Worm (Caenorhabditis elegans) whole organism, L1 larva: ENCODE measurements around the gene T21B10.4.

Source experiments
- C04F5.9 ChIP-seq: sonication (generic microtip); optimal IDR thresholded peaks from 2 replicates; lab custom pipeline; 2016; ENCODE audit warnings: missing genetic modification characterization, missing compliant biosample characterization
- C16A3.4 ChIP-seq: fragments of 150-350 bp; optimal IDR thresholded peaks from 2 replicates; lab custom pipeline; 2014; ENCODE audit warnings: missing biosample characterization, missing genetic modification characterization
- C34B4.2 ChIP-seq: sonication (generic microtip); optimal IDR thresholded peaks from 2 replicates; lab custom pipeline; 2017; ENCODE audit warnings: mild to moderate bottlenecking, missing genetic modification characterization, missing compliant biosample characterization
- aly-2 ChIP-seq: fragments of 150-350 bp; optimal IDR thresholded peaks from 2 replicates; lab custom pipeline; 2014; ENCODE audit warnings: missing biosample characterization, missing genetic modification characterization
- ama-1 ChIP-seq: fragments of 150-350 bp; optimal IDR thresholded peaks from 2 replicates; lab custom pipeline; 2014
- blmp-1 ChIP-seq: fragments of 150-350 bp; optimal IDR thresholded peaks from 2 replicates; lab custom pipeline; 2014; ENCODE audit warnings: missing biosample characterization, missing genetic modification characterization
- ceh-63 ChIP-seq: fragments of 200-800 bp; sonication (Bioruptor generic); optimal IDR thresholded peaks from 2 replicates; lab custom pipeline; 2018; ENCODE audit warnings: mild to moderate bottlenecking, missing genetic modification characterization, missing compliant biosample characterization
- ceh-8 ChIP-seq: fragments of 200-800 bp; sonication (Bioruptor generic); optimal IDR thresholded peaks from 2 replicates; lab custom pipeline; 2018; ENCODE audit warnings: mild to moderate bottlenecking, missing genetic modification characterization, moderate library complexity, missing compliant biosample characterization
- ceh-82 ChIP-seq, 3 experiments: fragments of 150-350 bp in 1 of 3; sonication (generic microtip) in 2 of 3; optimal IDR thresholded peaks; 2 replicates each; lab custom pipeline; 2014 to 2017; ENCODE audit warnings: missing biosample characterization in 3 of 3, missing genetic modification characterization in 3 of 3
- ceh-88 ChIP-seq: fragments of 200-800 bp; sonication (Bioruptor generic); IDR thresholded peaks from 2 replicates; pipeline ENCODE4 v1.3.6; 2022; ENCODE audit warnings: missing genetic modification characterization, missing compliant biosample characterization
- ceh-90 ChIP-seq: sonication (generic microtip); optimal IDR thresholded peaks from 2 replicates; lab custom pipeline; 2016; ENCODE audit warnings: missing genetic modification characterization, missing compliant biosample characterization
- efl-1 ChIP-seq, 4 experiments: fragments of 150-350 bp; optimal IDR thresholded peaks in 3 of 4; peaks in 1 of 4; 1 replicate in 1 of 4; 2 replicates in 3 of 4; lab custom pipeline; 2014; ENCODE audit warnings: missing biosample characterization in 2 of 4, missing genetic modification characterization in 2 of 4, missing genetic modification reagents in 2 of 4
- efl-3 ChIP-seq: fragments of 200-800 bp; sonication (Bioruptor generic); optimal IDR thresholded peaks from 2 replicates; lab custom pipeline; 2018; ENCODE audit warnings: mild to moderate bottlenecking, missing genetic modification characterization, missing compliant biosample characterization
- elt-2 ChIP-seq: sonication (generic microtip); optimal IDR thresholded peaks from 2 replicates; lab custom pipeline; 2016; ENCODE audit warnings: missing genetic modification characterization, mild to moderate bottlenecking, inconsistent platforms, missing compliant biosample characterization, missing genetic modification reagents
- elt-3 ChIP-seq, 6 experiments: fragments of 150-350 bp in 1 of 6; sonication (generic microtip); optimal IDR thresholded peaks; 2 replicates each; lab custom pipeline; 2017 to 2018; ENCODE audit warnings: missing biosample characterization in 6 of 6, missing genetic modification characterization in 6 of 6, inconsistent platforms in 1 of 6
- ets-5 ChIP-seq: fragments of 200-800 bp; sonication (Bioruptor generic); IDR thresholded peaks from 2 replicates; pipeline ENCODE4 v1.3.6; 2022; ENCODE audit warnings: missing genetic modification characterization, missing compliant biosample characterization
- fkh-8 ChIP-seq: sonication (generic microtip); optimal IDR thresholded peaks from 2 replicates; lab custom pipeline; 2016; ENCODE audit warnings: mild to moderate bottlenecking, missing genetic modification characterization, missing compliant biosample characterization
- fos-1 ChIP-seq: fragments of 150-350 bp; optimal IDR thresholded peaks from 2 replicates; lab custom pipeline; 2014; ENCODE audit warnings: missing biosample characterization, missing genetic modification characterization
- hlh-4 ChIP-seq: sonication (generic microtip); optimal IDR thresholded peaks from 2 replicates; lab custom pipeline; 2016; ENCODE audit warnings: mild to moderate bottlenecking, missing genetic modification characterization, missing compliant biosample characterization
- hpl-2 ChIP-seq: fragments of 150-350 bp; optimal IDR thresholded peaks from 2 replicates; lab custom pipeline; 2014; ENCODE audit warnings: missing biosample characterization, missing genetic modification reagents, missing genetic modification characterization
- lin-13 ChIP-seq: fragments of 150-350 bp; optimal IDR thresholded peaks from 2 replicates; lab custom pipeline; 2014; ENCODE audit warnings: missing biosample characterization, missing genetic modification reagents, missing genetic modification characterization
- lin-14 ChIP-seq: fragments of 200-800 bp; sonication (Bioruptor generic); optimal IDR thresholded peaks from 2 replicates; lab custom pipeline; 2018; ENCODE audit warnings: mild to moderate bottlenecking, missing genetic modification characterization, moderate library complexity, missing compliant biosample characterization
- lin-15B ChIP-seq: fragments of 150-350 bp; sonication (generic microtip); optimal IDR thresholded peaks from 3 replicates; lab custom pipeline; 2014; ENCODE audit warnings: missing biosample characterization, missing genetic modification characterization
- lin-35 ChIP-seq, 2 experiments: fragments of 150-350 bp; optimal IDR thresholded peaks; 2 replicates each; lab custom pipeline; 2014; ENCODE audit warnings: missing biosample characterization in 2 of 2, missing genetic modification characterization in 2 of 2, missing genetic modification reagents in 2 of 2
- lin-39 ChIP-seq: fragments of 150-350 bp; optimal IDR thresholded peaks from 2 replicates; lab custom pipeline; 2014; ENCODE audit warnings: missing biosample characterization, missing genetic modification reagents, missing genetic modification characterization
- lir-3 ChIP-seq: sonication (generic microtip); optimal IDR thresholded peaks from 2 replicates; lab custom pipeline; 2016; ENCODE audit warnings: mild to moderate bottlenecking, missing genetic modification characterization, moderate library complexity, missing compliant biosample characterization; ENCODE audit not compliant: poor library complexity
- lsy-2 ChIP-seq, 2 experiments: fragments of 150-350 bp; optimal IDR thresholded peaks; 2 replicates each; lab custom pipeline; 2014; ENCODE audit warnings: missing biosample characterization in 2 of 2, missing genetic modification characterization in 2 of 2
- mab-9 ChIP-seq: fragments of 200-800 bp; sonication (Bioruptor generic); IDR thresholded peaks from 2 replicates; pipeline ENCODE4 v1.3.6; 2022; ENCODE audit warnings: missing genetic modification reagents, missing genetic modification characterization, missing compliant biosample characterization
- mep-1 ChIP-seq: fragments of 150-350 bp; optimal IDR thresholded peaks from 2 replicates; lab custom pipeline; 2014; ENCODE audit warnings: missing biosample characterization, missing genetic modification characterization
- nhr-11 ChIP-seq: fragments of 150-350 bp; optimal IDR thresholded peaks from 2 replicates; lab custom pipeline; 2014; ENCODE audit warnings: missing biosample characterization, missing genetic modification characterization
- nhr-19 ChIP-seq: fragments of 200-800 bp; sonication (Bioruptor generic); conservative IDR thresholded peaks from 2 replicates; pipeline ENCODE4 v1.3.6; 2022; ENCODE audit warnings: missing genetic modification characterization, missing compliant biosample characterization
- nhr-20 ChIP-seq: sonication (generic microtip); optimal IDR thresholded peaks from 2 replicates; lab custom pipeline; 2016; ENCODE audit warnings: mild to moderate bottlenecking, missing genetic modification characterization, missing compliant biosample characterization
- nhr-71 ChIP-seq: sonication (generic microtip); optimal IDR thresholded peaks from 2 replicates; lab custom pipeline; 2016; ENCODE audit warnings: mild to moderate bottlenecking, missing genetic modification characterization, moderate library complexity, missing compliant biosample characterization
- nhr-76 ChIP-seq: sonication (generic microtip); optimal IDR thresholded peaks from 2 replicates; lab custom pipeline; 2017; ENCODE audit warnings: missing biosample characterization, missing genetic modification characterization
- nhr-77 ChIP-seq: fragments of 150-350 bp; optimal IDR thresholded peaks from 2 replicates; lab custom pipeline; 2014; ENCODE audit warnings: missing biosample characterization, missing genetic modification characterization
- nhr-84 ChIP-seq: sonication (generic microtip); optimal IDR thresholded peaks from 2 replicates; lab custom pipeline; 2017; ENCODE audit warnings: missing biosample characterization, missing genetic modification characterization
- nhr-85 ChIP-seq: sonication (generic microtip); peaks from one replicate; lab custom pipeline; 2016; ENCODE audit warnings: missing genetic modification characterization, inconsistent platforms, missing compliant biosample characterization
- pag-3 ChIP-seq: sonication (generic microtip); optimal IDR thresholded peaks from 2 replicates; lab custom pipeline; 2017; ENCODE audit warnings: missing genetic modification characterization, mild to moderate bottlenecking, missing compliant biosample characterization, antibody characterized with exemption, borderline replicate concordance; ENCODE audit not compliant: insufficient read depth
- pax-3 ChIP-seq: fragments of 200-800 bp; sonication (Bioruptor generic); optimal IDR thresholded peaks from 2 replicates; lab custom pipeline; 2018; ENCODE audit warnings: mild to moderate bottlenecking, missing genetic modification characterization, moderate library complexity, missing compliant biosample characterization
- pqm-1 ChIP-seq: sonication (generic microtip); optimal IDR thresholded peaks from 3 replicates; lab custom pipeline; 2017; ENCODE audit warnings: missing biosample characterization, missing genetic modification characterization
- skn-1 ChIP-seq: fragments of 150-350 bp; optimal IDR thresholded peaks from 2 replicates; lab custom pipeline; 2014; ENCODE audit warnings: missing biosample characterization, missing genetic modification characterization
- snu-23 ChIP-seq: sonication (generic microtip); optimal IDR thresholded peaks from 2 replicates; lab custom pipeline; 2016; ENCODE audit warnings: missing genetic modification characterization, missing compliant biosample characterization
- sup-37 ChIP-seq: fragments of 200-800 bp; sonication (Bioruptor generic); optimal IDR thresholded peaks from 2 replicates; lab custom pipeline; 2018; ENCODE audit warnings: mild to moderate bottlenecking, missing genetic modification characterization, missing compliant biosample characterization
- swsn-7 ChIP-seq: sonication (generic microtip); optimal IDR thresholded peaks from 2 replicates; lab custom pipeline; 2016; ENCODE audit warnings: missing genetic modification characterization, missing compliant biosample characterization
- tbx-2 ChIP-seq: sonication (generic microtip); optimal IDR thresholded peaks from 2 replicates; lab custom pipeline; 2016; ENCODE audit warnings: missing genetic modification characterization, missing compliant biosample characterization
- unc-130 ChIP-seq: fragments of 150-350 bp; optimal IDR thresholded peaks from 2 replicates; lab custom pipeline; 2017; ENCODE audit warnings: missing biosample characterization, missing genetic modification characterization, inconsistent platforms
- unc-86 ChIP-seq: sonication (generic microtip); optimal IDR thresholded peaks from 2 replicates; lab custom pipeline; 2016; ENCODE audit warnings: missing genetic modification characterization, missing compliant biosample characterization
- unc-98 ChIP-seq: fragments of 200-800 bp; sonication (Bioruptor generic); IDR thresholded peaks from 2 replicates; pipeline ENCODE4 v1.3.6; 2022; ENCODE audit warnings: missing genetic modification characterization, missing compliant biosample characterization
- xbp-1 ChIP-seq: sonication (generic microtip); optimal IDR thresholded peaks from 2 replicates; lab custom pipeline; 2016; ENCODE audit warnings: missing genetic modification characterization, missing compliant biosample characterization
- zag-1 ChIP-seq: fragments of 150-350 bp; optimal IDR thresholded peaks from 2 replicates; lab custom pipeline; 2014; ENCODE audit warnings: missing biosample characterization, missing genetic modification characterization
- zip-4 ChIP-seq: fragments of 200-800 bp; sonication (Bioruptor generic); optimal IDR thresholded peaks from 2 replicates; lab custom pipeline; 2018; ENCODE audit warnings: mild to moderate bottlenecking, missing genetic modification characterization, moderate library complexity, missing compliant biosample characterization
- ztf-11 ChIP-seq, 2 experiments: sonication (generic microtip); optimal IDR thresholded peaks; 2 replicates each; lab custom pipeline; 2016 to 2017; ENCODE audit warnings: missing genetic modification characterization in 2 of 2, missing biosample characterization in 1 of 2, missing compliant biosample characterization in 1 of 2
- ztf-4 ChIP-seq: fragments of 150-350 bp; optimal IDR thresholded peaks from 2 replicates; lab custom pipeline; 2014; ENCODE audit warnings: missing biosample characterization, missing genetic modification characterization

Gene T21B10.4

ce11 chrII:8940362-8940940 is at the start of gene T21B10.4, which contains the start of gene set-17:
TSS of gene T21B10.4 (plus strand) at chrII:8940894.
TSS of gene set-17 (minus strand) at chrII:8940488.
- TF ChIP-seq xbp-1 (tag; lab: Kevin White, UChicago) (no peak), fkh-8 (no peak), nhr-19 (no peak), lin-35 (GFP tag; optimal IDR thresholded peaks at IDR 0.05; lab: Kevin White, UChicago) (peak; percentile 76 to 94), ceh-82 (tag; optimal IDR thresholded peaks at IDR 0.05; lab: Kevin White, UChicago) (no peak), fos-1 (tag; lab: Kevin White, UChicago) (no peak), pqm-1 (tag; lab: Kevin White, UChicago) (no peak), pag-3 (no peak), lir-3 (tag; lab: Kevin White, UChicago) (no peak), mep-1 (no peak), swsn-7 (tag; lab: Kevin White, UChicago) (peak; percentile 1), C34B4.2 (no peak), ets-5 (no peak), lsy-2 (tag; optimal IDR thresholded peaks at IDR 0.05; lab: Kevin White, UChicago) (peak; percentile 24 to 67), nhr-85 (tag; lab: Kevin White, UChicago) (no peak), zag-1 (tag; lab: Kevin White, UChicago) (no peak), hlh-4 (tag; lab: Kevin White, UChicago) (no peak), ceh-90 (tag; lab: Kevin White, UChicago) (no peak), efl-1 (optimal IDR thresholded peaks at IDR 0.05; lab: Kevin White, UChicago) (peak; percentile 16 to 87), efl-1 (GFP tag; optimal IDR thresholded peaks at IDR 0.05 in 1 of 2; lab: Kevin White, UChicago) (peak; percentile 86 to 98), nhr-76 (tag; lab: Kevin White, UChicago) (no peak), aly-2 (tag; lab: Kevin White, UChicago) (no peak), nhr-77 (tag; lab: Kevin White, UChicago) (no peak), sup-37 (no peak), skn-1 (no peak), tbx-2 (no peak), nhr-11 (tag; lab: Kevin White, UChicago) (no peak), elt-3 (tag; optimal IDR thresholded peaks at IDR 0.05; lab: Kevin White, UChicago) (no peak), lin-14 (GFP tag; lab: Kevin White, UChicago) (no peak), nhr-20 (peak; percentile 34), ceh-88 (GFP tag; lab: Robert Waterston, UW) (no peak), zip-4 (GFP tag; lab: Kevin White, UChicago) (no peak), snu-23 (peak; percentile 11), nhr-84 (tag; lab: Kevin White, UChicago) (no peak), pax-3 (tag; lab: Kevin White, UChicago) (no peak), ztf-11 (tag; optimal IDR thresholded peaks at IDR 0.05; lab: Kevin White, UChicago) (no peak), C16A3.4 (peak; percentile 51), ceh-63 (GFP tag; lab: Kevin White, UChicago) (no peak), lin-39 (tag; lab: Kevin White, UChicago) (no peak), unc-130 (no peak), hpl-2 (no peak), unc-86 (tag; lab: Kevin White, UChicago) (no peak), C04F5.9 (no peak), ama-1 (no peak), blmp-1 (tag; lab: Kevin White, UChicago) (peak; percentile 39), ceh-8 (no peak), lin-13 (no peak), elt-2 (no peak), unc-98 (no peak), nhr-71 (tag; lab: Kevin White, UChicago) (peak; percentile 37), mab-9 (no peak), efl-3 (GFP tag; lab: Kevin White, UChicago) (no peak), ztf-4 (tag; lab: Kevin White, UChicago) (no peak), lin-15B (tag; lab: Kevin White, UChicago) (no peak)
